Fruit fly (Drosophila melanogaster) whole organism, prepupa: ENCODE results near the gene CG14966.

Source experiments
- CG1621 ChIP-seq: fragments of 200-800 bp; sonication (Bioruptor generic); optimal IDR thresholded peaks from 3 replicates; lab custom pipeline; 2018; ENCODE audit warnings: missing biosample characterization, mild to moderate bottlenecking, missing genetic modification characterization
- CG3919 ChIP-seq: fragments of 200-800 bp; sonication (Bioruptor generic); optimal IDR thresholded peaks from 3 replicates; lab custom pipeline; 2016; ENCODE audit warnings: missing biosample characterization, missing genetic modification characterization
- Eip78C ChIP-seq: fragments of 200-800 bp; sonication (Bioruptor generic); peaks from one replicate; lab custom pipeline; 2016; ENCODE audit warnings: missing biosample characterization, missing genetic modification characterization
- dsx ChIP-seq: fragments of 200-800 bp; optimal IDR thresholded peaks from 3 replicates; lab custom pipeline; 2019; ENCODE audit warnings: missing biosample characterization, mild to moderate bottlenecking, missing genetic modification characterization, moderate library complexity; ENCODE audit not compliant: poor library complexity, severe bottlenecking
- esn ChIP-seq: fragments of 200-800 bp; sonication (Bioruptor generic); optimal IDR thresholded peaks from 2 replicates; lab custom pipeline; 2016; ENCODE audit warnings: missing biosample characterization, mild to moderate bottlenecking, missing genetic modification characterization, moderate library complexity
- vri ChIP-seq: fragments of 200-800 bp; sonication (Bioruptor generic); optimal IDR thresholded peaks from 3 replicates; lab custom pipeline; 2016; ENCODE audit warnings: missing biosample characterization, mild to moderate bottlenecking, missing genetic modification characterization

DNA sequence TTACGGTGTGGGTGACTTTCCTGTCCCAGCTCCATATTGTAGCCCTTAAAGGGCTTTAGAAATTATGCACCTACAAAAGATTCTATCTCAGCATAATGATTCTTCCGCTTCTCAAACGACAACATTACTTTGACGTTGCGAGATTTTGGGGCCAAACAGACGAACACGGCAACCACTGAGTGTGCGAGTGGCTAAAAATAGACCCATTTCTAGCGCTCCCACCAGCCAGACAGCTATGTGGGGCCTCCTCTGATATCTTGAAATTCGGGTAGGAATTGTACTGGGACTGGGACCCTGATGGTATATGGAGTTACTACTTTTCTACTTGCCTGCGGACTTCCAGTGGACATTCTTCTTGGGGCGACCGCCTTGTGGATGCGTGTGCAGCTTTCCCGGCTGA lies 19.6 kb downstream of the CG14966 start:
- TF ChIP-seq CG1621 (tag; lab: Kevin White, UChicago) (no peak), Eip78C (no peak), esn (GFP tag; lab: Kevin White, UChicago) (no peak), vri (GFP tag; lab: Kevin White, UChicago) (no peak), dsx (GFP tag; lab: Kevin White, UChicago) (no peak), CG3919 (GFP tag; lab: Kevin White, UChicago) (no peak)
